Fruit fly (Drosophila melanogaster) whole organism, prepupa: ENCODE results near the gene CG15923.

ENCODE experiments used
- CG10631 ChIP-seq: fragments of 200-800 bp; sonication (Bioruptor generic); optimal IDR thresholded peaks from 2 replicates; lab custom pipeline; 2016; ENCODE audit warnings: missing biosample characterization, missing genetic modification characterization
- CG10669 ChIP-seq: fragments of 200-800 bp; sonication (Bioruptor generic); optimal IDR thresholded peaks from 3 replicates; lab custom pipeline; 2018; ENCODE audit warnings: missing biosample characterization, mild to moderate bottlenecking, missing genetic modification characterization, moderate library complexity
- CG11294 ChIP-seq: fragments of 200-800 bp; sonication (Bioruptor generic); IDR thresholded peaks from 2 replicates; pipeline ENCODE4 v1.3.6; 2022; ENCODE audit warnings: missing biosample characterization, missing genetic modification characterization
- CG11762 ChIP-seq: fragments of 200-800 bp; sonication (Bioruptor generic); optimal IDR thresholded peaks from 3 replicates; lab custom pipeline; 2016; ENCODE audit warnings: missing biosample characterization, missing genetic modification characterization; ENCODE audit not compliant: insufficient read depth
- CG15336 ChIP-seq: fragments of 200-800 bp; sonication (Bioruptor generic); IDR thresholded peaks from 2 replicates; pipeline ENCODE4 v1.3.6; 2022; ENCODE audit warnings: missing biosample characterization, missing genetic modification characterization
- CG1621 ChIP-seq: fragments of 200-800 bp; sonication (Bioruptor generic); optimal IDR thresholded peaks from 3 replicates; lab custom pipeline; 2018; ENCODE audit warnings: missing biosample characterization, mild to moderate bottlenecking, missing genetic modification characterization
- CG3032 ChIP-seq: fragments of 200-800 bp; optimal IDR thresholded peaks from 2 replicates; lab custom pipeline; 2019; ENCODE audit warnings: missing biosample characterization, mild to moderate bottlenecking, missing genetic modification characterization, moderate library complexity
- CG31627 ChIP-seq: fragments of 200-800 bp; sonication (Bioruptor generic); optimal IDR thresholded peaks from 3 replicates; lab custom pipeline; 2016; ENCODE audit warnings: missing biosample characterization, missing genetic modification characterization
- CG6163 ChIP-seq: fragments of 200-800 bp; sonication (Bioruptor generic); IDR thresholded peaks from 3 replicates; pipeline ENCODE4 v1.3.6; 2022; ENCODE audit warnings: missing biosample characterization, missing genetic modification characterization
- CG6276 ChIP-seq: fragments of 200-800 bp; sonication (Bioruptor generic); optimal IDR thresholded peaks from 2 replicates; lab custom pipeline; 2017; ENCODE audit warnings: missing biosample characterization, mild to moderate bottlenecking, missing genetic modification characterization
- CG6808 ChIP-seq: fragments of 200-800 bp; sonication (Bioruptor generic); optimal IDR thresholded peaks from 3 replicates; lab custom pipeline; 2017; ENCODE audit warnings: missing biosample characterization, missing genetic modification characterization, mild to moderate bottlenecking, moderate library complexity, missing genetic modification reagents
- CG8119 ChIP-seq: fragments of 200-800 bp; sonication (Bioruptor generic); IDR thresholded peaks from 3 replicates; pipeline ENCODE4 v1.3.6; 2022; ENCODE audit warnings: missing biosample characterization, missing genetic modification characterization
- CG8632 ChIP-seq: fragments of 200-800 bp; sonication (Bioruptor generic); optimal IDR thresholded peaks from 3 replicates; lab custom pipeline; 2016; ENCODE audit warnings: missing biosample characterization, missing genetic modification characterization
- CG9139 ChIP-seq: fragments of 200-800 bp; sonication (Bioruptor generic); optimal IDR thresholded peaks from 3 replicates; lab custom pipeline; 2017; ENCODE audit warnings: missing biosample characterization, mild to moderate bottlenecking, missing genetic modification characterization
- Eip75B ChIP-seq: fragments of 200-800 bp; sonication (Bioruptor generic); optimal IDR thresholded peaks from 3 replicates; lab custom pipeline; 2016; ENCODE audit warnings: missing biosample characterization, missing genetic modification characterization
- Eip78C ChIP-seq: fragments of 200-800 bp; sonication (Bioruptor generic); peaks from one replicate; lab custom pipeline; 2016; ENCODE audit warnings: missing biosample characterization, missing genetic modification characterization
- Eip93F ChIP-seq: fragments of 200-800 bp; sonication (Bioruptor generic); optimal IDR thresholded peaks from 2 replicates; lab custom pipeline; 2016; ENCODE audit warnings: missing biosample characterization, mild to moderate bottlenecking, missing genetic modification characterization
- Ets96B ChIP-seq: fragments of 200-800 bp; optimal IDR thresholded peaks from 2 replicates; lab custom pipeline; 2019; ENCODE audit warnings: missing biosample characterization, mild to moderate bottlenecking, missing genetic modification characterization, moderate library complexity
- Hr38 ChIP-seq: sonication (Bioruptor generic); optimal IDR thresholded peaks from 2 replicates; lab custom pipeline; 2016; ENCODE audit warnings: missing biosample characterization, missing genetic modification characterization
- Hr39 ChIP-seq: fragments of 200-800 bp; sonication (Bioruptor generic); optimal IDR thresholded peaks from 2 replicates; lab custom pipeline; 2016; ENCODE audit warnings: missing biosample characterization, missing genetic modification characterization
- Lpt ChIP-seq: fragments of 200-800 bp; sonication (Bioruptor generic); optimal IDR thresholded peaks from 3 replicates; lab custom pipeline; 2016; ENCODE audit warnings: missing biosample characterization, missing genetic modification characterization
- Sox102F ChIP-seq: fragments of 200-800 bp; sonication (Bioruptor generic); optimal IDR thresholded peaks from 2 replicates; lab custom pipeline; 2016; ENCODE audit warnings: missing biosample characterization, mild to moderate bottlenecking, missing genetic modification characterization
- Sox14 ChIP-seq: fragments of 200-800 bp; sonication (Bioruptor generic); optimal IDR thresholded peaks from 3 replicates; lab custom pipeline; 2016; ENCODE audit warnings: missing biosample characterization, missing genetic modification characterization
- dac ChIP-seq: fragments of 200-800 bp; sonication (Bioruptor generic); optimal IDR thresholded peaks from 2 replicates; lab custom pipeline; 2017; ENCODE audit warnings: missing biosample characterization, mild to moderate bottlenecking, missing genetic modification characterization
- fd59A ChIP-seq: fragments of 200-800 bp; sonication (Bioruptor generic); optimal IDR thresholded peaks from 2 replicates; lab custom pipeline; 2017; ENCODE audit warnings: missing biosample characterization, mild to moderate bottlenecking, missing genetic modification characterization, missing genetic modification reagents
- net ChIP-seq: fragments of 200-800 bp; sonication (Bioruptor generic); optimal IDR thresholded peaks from 3 replicates; lab custom pipeline; 2016; ENCODE audit warnings: missing biosample characterization, missing genetic modification characterization
- pdm3 ChIP-seq: fragments of 200-800 bp; sonication (Bioruptor generic); optimal IDR thresholded peaks from 3 replicates; lab custom pipeline; 2016; ENCODE audit warnings: missing biosample characterization, missing genetic modification characterization
- spab ChIP-seq: fragments of 200-800 bp; sonication (Bioruptor generic); optimal IDR thresholded peaks from 2 replicates; lab custom pipeline; 2017; ENCODE audit warnings: missing biosample characterization, mild to moderate bottlenecking, missing genetic modification characterization, missing genetic modification reagents
- ss ChIP-seq, 2 experiments: fragments of 200-800 bp; sonication (Bioruptor generic); optimal IDR thresholded peaks; 2 replicates in 1 of 2; 3 replicates in 1 of 2; lab custom pipeline; 2017 to 2018; ENCODE audit warnings: mild to moderate bottlenecking in 2 of 2, missing biosample characterization in 2 of 2, missing genetic modification characterization in 2 of 2, moderate library complexity in 1 of 2
- svp ChIP-seq: fragments of 200-800 bp; sonication (Bioruptor generic); peaks from one replicate; lab custom pipeline; 2016; ENCODE audit warnings: missing biosample characterization, missing genetic modification characterization
- vri ChIP-seq: fragments of 200-800 bp; sonication (Bioruptor generic); optimal IDR thresholded peaks from 3 replicates; lab custom pipeline; 2016; ENCODE audit warnings: missing biosample characterization, mild to moderate bottlenecking, missing genetic modification characterization

CG15923 gene

dm6 chr3R:20605078-20605477, 11.6 kb downstream of the CG15923 start:
- TF ChIP-seq CG1621 (peak; percentile 6), Sox102F (no peak)

dm6 chr3R:20604078-20604477, 12.6 kb downstream of the CG15923 start:
- TF ChIP-seq CG6808 (GFP tag; lab: Kevin White, UChicago): no peak
- TF ChIP-seq fd59A (GFP tag; lab: Kevin White, UChicago): no peak
- peak; percentile 20 for TF ChIP-seq CG6276
- peak; percentile 59 for TF ChIP-seq CG1621
- no peak for TF ChIP-seq spab (GFP tag; lab: Kevin White, UChicago)
- no peak for TF ChIP-seq CG3032 (tag; lab: Kevin White, UChicago)
- no peak for TF ChIP-seq CG10669 (GFP tag; lab: Kevin White, UChicago)
- no peak for TF ChIP-seq Hr39 (GFP tag; lab: Kevin White, UChicago)
- TF ChIP-seq net (GFP tag; lab: Kevin White, UChicago): no peak
- TF ChIP-seq Hr38 (GFP tag; lab: Kevin White, UChicago): no peak
- TF ChIP-seq Eip93F (GFP tag; lab: Kevin White, UChicago): no peak
- peak; percentile 45; the same call in 1 of the 2 replicates for TF ChIP-seq CG15336 (GFP tag; lab: Robert Waterston, UW)
- peak; percentile 1 to 51 for TF ChIP-seq ss (GFP tag; optimal IDR thresholded peaks at IDR 0.05; lab: Kevin White, UChicago)
- TF ChIP-seq Eip75B (GFP tag; lab: Kevin White, UChicago): peak; percentile 6
- TF ChIP-seq CG8119 (GFP tag; lab: Robert Waterston, UW): peak; percentile 23; the same call in 1 of the 3 replicates
- TF ChIP-seq CG9139 (GFP tag; lab: Kevin White, UChicago): peak; percentile 6
- TF ChIP-seq Sox102F: no peak
- TF ChIP-seq CG6163 (GFP tag; lab: Robert Waterston, UW): peak; percentile 56; the same call in 1 of the 3 replicates
- TF ChIP-seq Sox14: no peak
- TF ChIP-seq vri (GFP tag; lab: Kevin White, UChicago): no peak
- no peak for TF ChIP-seq CG11294 (GFP tag; lab: Robert Waterston, UW)
- peak; percentile 66 for TF ChIP-seq Eip78C (GFP tag; lab: Kevin White, UChicago)
- TF ChIP-seq Lpt (GFP tag; lab: Kevin White, UChicago): peak; percentile 62
- TF ChIP-seq CG11762 (GFP tag; lab: Kevin White, UChicago): no peak
- TF ChIP-seq, all 60 proteins: peak for 10

dm6 chr3R:20602599-20602998, 14.1 kb downstream of the CG15923 start:
- TF ChIP-seq CG10631 (GFP tag; lab: Kevin White, UChicago) (no peak), CG15336 (GFP tag; lab: Robert Waterston, UW) (no peak), Eip75B (GFP tag; lab: Kevin White, UChicago) (no peak), CG8632 (GFP tag; lab: Kevin White, UChicago) (no peak), CG31627 (GFP tag; lab: Kevin White, UChicago) (no peak), CG6808 (GFP tag; lab: Kevin White, UChicago) (no peak), spab (GFP tag; lab: Kevin White, UChicago) (no peak), Eip93F (GFP tag; lab: Kevin White, UChicago) (no peak), CG1621 (no peak), dac (GFP tag; lab: Kevin White, UChicago) (no peak), Ets96B (tag; lab: Kevin White, UChicago) (no peak), pdm3 (no peak)

dm6 chr3R:20600109-20600508, 16.6 kb downstream of the CG15923 start:
- no peak for TF ChIP-seq Ets96B (tag; lab: Kevin White, UChicago)
- TF ChIP-seq ss (GFP tag; optimal IDR thresholded peaks at IDR 0.05; lab: Kevin White, UChicago): no peak
- peak; percentile 72 for TF ChIP-seq svp (GFP tag; lab: Kevin White, UChicago)
